Fruit fly (Drosophila melanogaster) whole organism, prepupa: ENCODE results near the gene CG45064.

Experiments used
- Blimp-1 ChIP-seq: fragments of 200-800 bp; sonication (Bioruptor generic); optimal IDR thresholded peaks from 3 replicates; lab custom pipeline; 2017; ENCODE audit warnings: missing biosample characterization, missing genetic modification characterization, mild to moderate bottlenecking, moderate library complexity, missing genetic modification reagents
- CG15336 ChIP-seq: fragments of 200-800 bp; sonication (Bioruptor generic); IDR thresholded peaks from 2 replicates; pipeline ENCODE4 v1.3.6; 2022; ENCODE audit warnings: missing biosample characterization, missing genetic modification characterization
- CG4318 ChIP-seq: fragments of 200-800 bp; sonication (Bioruptor generic); optimal IDR thresholded peaks from 3 replicates; lab custom pipeline; 2017; ENCODE audit warnings: missing biosample characterization, mild to moderate bottlenecking, missing genetic modification characterization
- CG6792 ChIP-seq: fragments of 200-800 bp; sonication (Bioruptor generic); optimal IDR thresholded peaks from 3 replicates; lab custom pipeline; 2016; ENCODE audit warnings: missing biosample characterization, missing genetic modification characterization
- CG7368 ChIP-seq: fragments of 200-800 bp; sonication (Bioruptor generic); optimal IDR thresholded peaks from 3 replicates; lab custom pipeline; 2016; ENCODE audit warnings: missing biosample characterization, missing genetic modification characterization
- CG8632 ChIP-seq: fragments of 200-800 bp; sonication (Bioruptor generic); optimal IDR thresholded peaks from 3 replicates; lab custom pipeline; 2016; ENCODE audit warnings: missing biosample characterization, missing genetic modification characterization
- Hr39 ChIP-seq: fragments of 200-800 bp; sonication (Bioruptor generic); optimal IDR thresholded peaks from 2 replicates; lab custom pipeline; 2016; ENCODE audit warnings: missing biosample characterization, missing genetic modification characterization
- Lpt ChIP-seq: fragments of 200-800 bp; sonication (Bioruptor generic); optimal IDR thresholded peaks from 3 replicates; lab custom pipeline; 2016; ENCODE audit warnings: missing biosample characterization, missing genetic modification characterization
- cyc ChIP-seq: fragments of 200-800 bp; sonication (Bioruptor generic); optimal IDR thresholded peaks from 3 replicates; lab custom pipeline; 2016; ENCODE audit warnings: missing biosample characterization, missing genetic modification characterization
- dsx ChIP-seq: fragments of 200-800 bp; optimal IDR thresholded peaks from 3 replicates; lab custom pipeline; 2019; ENCODE audit warnings: missing biosample characterization, mild to moderate bottlenecking, missing genetic modification characterization, moderate library complexity; ENCODE audit not compliant: poor library complexity, severe bottlenecking
- esn ChIP-seq: fragments of 200-800 bp; sonication (Bioruptor generic); optimal IDR thresholded peaks from 2 replicates; lab custom pipeline; 2016; ENCODE audit warnings: missing biosample characterization, mild to moderate bottlenecking, missing genetic modification characterization, moderate library complexity
- net ChIP-seq: fragments of 200-800 bp; sonication (Bioruptor generic); optimal IDR thresholded peaks from 3 replicates; lab custom pipeline; 2016; ENCODE audit warnings: missing biosample characterization, missing genetic modification characterization

dm6 chrX:14858951-14859350 lies 23.4 kb downstream of the CG45064 start, which contains the start of gene CG46399:
- TF ChIP-seq CG8632 (no peak), CG4318 (GFP tag; lab: Kevin White, UChicago) (no peak), cyc (GFP tag; lab: Kevin White, UChicago) (no peak), CG15336 (GFP tag; lab: Robert Waterston, UW) (no peak), Hr39 (GFP tag; lab: Kevin White, UChicago) (no peak), Lpt (GFP tag; lab: Kevin White, UChicago) (no peak), Blimp-1 (GFP tag; lab: Kevin White, UChicago) (no peak), esn (no peak), net (GFP tag; lab: Kevin White, UChicago) (no peak), CG7368 (no peak), dsx (no peak), CG6792 (GFP tag; lab: Kevin White, UChicago) (no peak)
